Worm (Caenorhabditis elegans): ENCODE measurements around the gene fipp-1.

ce11 chrV:4370515-4370914 lies 1.1 kb upstream of the fipp-1 start:
- no peak for TF ChIP-seq sea-2 (GFP tag; optimal IDR thresholded peaks at IDR 0.05)
- TF ChIP-seq nfya-1 (tag; optimal IDR thresholded peaks at IDR 0.05; ENCODE audit: insufficient read depth): no peak
- no peak for TF ChIP-seq hmg-11 (tag; optimal IDR thresholded peaks at IDR 0.05)
- TF ChIP-seq ceh-82 (tag; optimal IDR thresholded peaks at IDR 0.05): no peak
- no peak for TF ChIP-seq fkh-10 (GFP tag; optimal IDR thresholded peaks at IDR 0.05)
- TF ChIP-seq aly-2 (tag; optimal IDR thresholded peaks at IDR 0.05): no peak
